Fruit fly (Drosophila melanogaster): ENCODE data around the gene sip2.

sip2 gene

dm6 chr2L:6919850-6920660 lies 43.8 kb downstream of the sip2 start, which contains the start of gene x16 (continued):
- TF ChIP-seq CG34422 (GFP tag; IDR thresholded peaks at IDR 0.05) (0 out of 3 replicates have a peak, but pooled peaks have one; percentile 12), MBD-R2 (GFP tag; IDR thresholded peaks at IDR 0.05) (peak; percentile 39), pzg (GFP tag; optimal IDR thresholded peaks at IDR 0.05) (peak; percentile 56), Myb (GFP tag; optimal IDR thresholded peaks at IDR 0.05) (peak; percentile 68), Dref (GFP tag; IDR thresholded peaks at IDR 0.05) (no peak), jigr1 (GFP tag; IDR thresholded peaks at IDR 0.05) (no peak), Dbx (GFP tag; IDR thresholded peaks at IDR 0.05) (0 out of 3 replicates have a peak, but pooled peaks have one; percentile 2), Sin3A (optimal IDR thresholded peaks at IDR 0.05) (peak; percentile 76), hkb (optimal IDR thresholded peaks at IDR 0.05) (peak; percentile 29), hkb (GFP tag; IDR thresholded peaks at IDR 0.05) (no peak), gem (tag; optimal IDR thresholded peaks at IDR 0.05) (peak; percentile 15), row (GFP tag; IDR thresholded peaks at IDR 0.05) (peak; percentile 34; the same call in 2 of the 3 replicates), Med (GFP tag) (peak; percentile 10), gfzf (GFP tag; optimal IDR thresholded peaks at IDR 0.05) (peak; percentile 85), CG9215 (GFP tag; IDR thresholded peaks at IDR 0.05) (no peak), CG4617 (GFP tag; optimal IDR thresholded peaks at IDR 0.05; ENCODE audit: borderline replicate concordance) (peak; percentile 45), CG11504 (tag; optimal IDR thresholded peaks at IDR 0.05) (peak; percentile 35), gsb-n (tag; optimal IDR thresholded peaks at IDR 0.05) (peak; percentile 16), Taf1 (GFP tag; IDR thresholded peaks at IDR 0.05) (no peak), CG30403 (GFP tag; optimal IDR thresholded peaks at IDR 0.05) (peak; percentile 10), slbo (GFP tag; IDR thresholded peaks at IDR 0.05) (peak; percentile 39; the same call in 1 of the 2 replicates), B-H2 (GFP tag; optimal IDR thresholded peaks at IDR 0.05) (peak; percentile 8), Ets97D (GFP tag; optimal IDR thresholded peaks at IDR 0.05) (peak; percentile 35), fu2 (GFP tag; optimal IDR thresholded peaks at IDR 0.05) (peak; percentile 8), dpn (GFP tag; optimal IDR thresholded peaks at IDR 0.05) (no peak), Dp (GFP tag; optimal IDR thresholded peaks at IDR 0.05) (peak; percentile 51), Rfx (GFP tag; IDR thresholded peaks at IDR 0.05) (peak; percentile 18; the same call in 1 of the 2 replicates), BEAF-32 (GFP tag; optimal IDR thresholded peaks at IDR 0.05) (peak; percentile 37), E2f2 (GFP tag; IDR thresholded peaks at IDR 0.05) (peak; percentile 54), nmo (GFP tag; optimal IDR thresholded peaks at IDR 0.05) (peak; percentile 30), ssp (GFP tag; IDR thresholded peaks at IDR 0.05) (0 out of 2 replicates have a peak, but pooled peaks have one; percentile 14)

- TF ChIP-seq Hey (tag; optimal IDR thresholded peaks at IDR 0.05), result no peak
- no peak for TF ChIP-seq Dad (GFP tag; optimal IDR thresholded peaks at IDR 0.05)
- TF ChIP-seq Mes4 (GFP tag; optimal IDR thresholded peaks at IDR 0.05), result no peak
- no peak for TF ChIP-seq nau (GFP tag; optimal IDR thresholded peaks at IDR 0.05)
- TF ChIP-seq CG6689 (GFP tag; IDR thresholded peaks at IDR 0.05), result no peak
- 0 out of 2 replicates have a peak, but pooled peaks have one; percentile 15 for TF ChIP-seq Bgb (GFP tag; IDR thresholded peaks at IDR 0.05; ENCODE audit: partially characterized antibody)
- no peak for TF ChIP-seq zf30C (GFP tag; optimal IDR thresholded peaks at IDR 0.05)
- TF ChIP-seq kay (GFP tag; optimal IDR thresholded peaks at IDR 0.05), result no peak
- TF ChIP-seq grn (GFP tag; optimal IDR thresholded peaks at IDR 0.05), result no peak
- TF ChIP-seq ara (GFP tag; IDR thresholded peaks at IDR 0.05), result no peak
- no peak for TF ChIP-seq sens-2 (GFP tag; IDR thresholded peaks at IDR 0.05)
- TF ChIP-seq az2 (GFP tag; optimal IDR thresholded peaks at IDR 0.05), result no peak
- no peak for TF ChIP-seq Elba2 (GFP tag; optimal IDR thresholded peaks at IDR 0.05)
- no peak for TF ChIP-seq zfh2 (GFP tag; optimal IDR thresholded peaks at IDR 0.05)
- no peak for TF ChIP-seq lilli (GFP tag; optimal IDR thresholded peaks at IDR 0.05)
- no peak for TF ChIP-seq CG16863 (GFP tag; optimal IDR thresholded peaks at IDR 0.05)
- peak; percentile 18 for TF ChIP-seq CG9437 (GFP tag; optimal IDR thresholded peaks at IDR 0.05)
- no peak for TF ChIP-seq Fer2 (tag; optimal IDR thresholded peaks at IDR 0.05)
- no peak for TF ChIP-seq nerfin-1 (tag; optimal IDR thresholded peaks at IDR 0.05)
- TF ChIP-seq CG3838 (GFP tag; optimal IDR thresholded peaks at IDR 0.05), result no peak
Measured at dm6 chr2L:6919203-6919849, 44.5 kb downstream of the sip2 start.

All from whole organism, embryonic.